Fruit fly (Drosophila melanogaster) whole organism, adult: ENCODE measurements around the gene croc.
A peak's percentile ranks its signal among the peaks of the same experiment; 100 is the strongest.

Experiments used
- CG11617 ChIP-seq: fragments of 200-800 bp; sonication (Bioruptor generic); optimal IDR thresholded peaks from 2 replicates; lab custom pipeline; 2017; ENCODE audit warnings: mild to moderate bottlenecking, missing biosample characterization, missing genetic modification reagents, missing genetic modification characterization
- CG12768 ChIP-seq: fragments of 200-800 bp; sonication (Bioruptor generic); optimal IDR thresholded peaks from 2 replicates; lab custom pipeline; 2017; ENCODE audit warnings: missing biosample characterization, missing genetic modification characterization, mild to moderate bottlenecking, moderate library complexity, missing genetic modification reagents
- CG14711 ChIP-seq: fragments of 200-800 bp; sonication (Bioruptor generic); optimal IDR thresholded peaks from 2 replicates; lab custom pipeline; 2018; ENCODE audit warnings: missing biosample characterization, mild to moderate bottlenecking, missing genetic modification characterization, moderate library complexity
- CG1620 ChIP-seq: fragments of 200-800 bp; sonication (Bioruptor generic); optimal IDR thresholded peaks from 2 replicates; lab custom pipeline; 2016; ENCODE audit warnings: missing biosample characterization, missing genetic modification characterization
- CG33017 ChIP-seq: fragments of 200-800 bp; sonication (Bioruptor generic); optimal IDR thresholded peaks from 2 replicates; lab custom pipeline; 2018; ENCODE audit warnings: missing biosample characterization, mild to moderate bottlenecking, missing genetic modification characterization, moderate library complexity
- CG5204 ChIP-seq: fragments of 200-800 bp; sonication (Bioruptor generic); optimal IDR thresholded peaks from 2 replicates; lab custom pipeline; 2016; ENCODE audit warnings: missing biosample characterization, missing genetic modification characterization
- CG7045 ChIP-seq: fragments of 200-800 bp; sonication (Bioruptor generic); optimal IDR thresholded peaks from 2 replicates; lab custom pipeline; 2017; ENCODE audit warnings: missing biosample characterization, mild to moderate bottlenecking, missing genetic modification characterization
- CG7101 ChIP-seq: fragments of 200-800 bp; sonication (Bioruptor generic); optimal IDR thresholded peaks from 2 replicates; lab custom pipeline; 2018; ENCODE audit warnings: missing biosample characterization, mild to moderate bottlenecking, missing genetic modification characterization, moderate library complexity
- Clk ChIP-seq: fragments of 200-800 bp; sonication (Bioruptor generic); optimal IDR thresholded peaks from 2 replicates; lab custom pipeline; 2017; ENCODE audit warnings: missing biosample characterization, missing genetic modification characterization
- Crg-1 ChIP-seq: fragments of 200-800 bp; sonication (Bioruptor generic); optimal IDR thresholded peaks from 2 replicates; lab custom pipeline; 2016; ENCODE audit warnings: missing biosample characterization, missing genetic modification characterization
- Hr96 ChIP-seq: fragments of 200-800 bp; sonication (Bioruptor generic); optimal IDR thresholded peaks from 2 replicates; lab custom pipeline; 2016; ENCODE audit warnings: missing biosample characterization, missing genetic modification characterization
- Mnt ChIP-seq: fragments of 200-800 bp; sonication (Bioruptor generic); optimal IDR thresholded peaks from 2 replicates; lab custom pipeline; 2016; ENCODE audit warnings: missing biosample characterization, mild to moderate bottlenecking, missing genetic modification characterization
- bab1 ChIP-seq: fragments of 200-800 bp; sonication (Bioruptor generic); optimal IDR thresholded peaks from 3 replicates; lab custom pipeline; 2019; ENCODE audit warnings: missing biosample characterization, mild to moderate bottlenecking, missing genetic modification characterization, moderate library complexity
- cic ChIP-seq: fragments of 200-800 bp; sonication (Bioruptor generic); optimal IDR thresholded peaks from 2 replicates; lab custom pipeline; 2017; ENCODE audit warnings: missing biosample characterization, mild to moderate bottlenecking, missing genetic modification characterization, moderate library complexity
- cnc ChIP-seq, 2 experiments: fragments of >200 bp; optimal IDR thresholded peaks; 2 replicates each; lab custom pipeline; 2017
- kay ChIP-seq: fragments of 200-800 bp; sonication (Bioruptor generic); peaks from one replicate; lab custom pipeline; 2016; ENCODE audit warnings: missing biosample characterization, missing genetic modification characterization, borderline replicate concordance
- ovo ChIP-seq: fragments of 200-800 bp; sonication (Bioruptor generic); optimal IDR thresholded peaks from 2 replicates; lab custom pipeline; 2016; ENCODE audit warnings: missing biosample characterization, missing genetic modification characterization
- pad ChIP-seq: fragments of 200-800 bp; sonication (Bioruptor generic); optimal IDR thresholded peaks from 3 replicates; lab custom pipeline; 2017; ENCODE audit warnings: missing biosample characterization, missing genetic modification characterization, mild to moderate bottlenecking, moderate library complexity, missing genetic modification reagents
- tj ChIP-seq: fragments of 200-800 bp; sonication (Bioruptor generic); optimal IDR thresholded peaks from 3 replicates; lab custom pipeline; 2017; ENCODE audit warnings: missing biosample characterization, mild to moderate bottlenecking, missing genetic modification characterization, moderate library complexity
- toe ChIP-seq: fragments of 200-800 bp; sonication (Bioruptor generic); optimal IDR thresholded peaks from 2 replicates; lab custom pipeline; 2016; ENCODE audit warnings: missing biosample characterization, missing genetic modification characterization

croc gene

DNA sequence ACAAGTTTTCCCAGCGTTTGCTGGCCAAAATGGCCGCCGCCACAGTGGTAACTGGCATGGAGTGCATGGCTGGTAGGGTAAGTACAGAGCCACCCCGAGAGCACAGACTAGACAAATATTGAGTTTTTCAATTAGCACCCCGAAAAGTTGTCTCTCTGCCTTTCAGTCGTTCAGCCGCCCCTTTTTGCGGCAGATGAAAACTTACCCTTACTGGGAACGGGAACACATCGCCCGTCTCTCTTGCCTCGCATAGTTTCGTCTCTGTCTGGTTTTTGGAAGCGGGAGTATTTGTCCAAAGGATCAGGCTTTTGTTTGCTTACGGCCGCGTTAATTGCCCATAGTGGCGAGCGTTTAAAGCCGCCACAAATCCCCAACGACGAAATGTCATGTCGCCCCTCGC, 17.5 kb downstream of the croc start:
- TF ChIP-seq cic (GFP tag; lab: Kevin White, UChicago) (no peak), Clk (GFP tag; lab: Kevin White, UChicago) (no peak), kay (GFP tag; lab: Kevin White, UChicago) (no peak), pad (GFP tag; lab: Kevin White, UChicago) (no peak), ovo (GFP tag; lab: Kevin White, UChicago) (no peak), CG12768 (GFP tag; lab: Kevin White, UChicago) (no peak), CG11617 (GFP tag; lab: Kevin White, UChicago) (no peak), Mnt (GFP tag; lab: Kevin White, UChicago) (no peak), Hr96 (GFP tag; lab: Kevin White, UChicago) (no peak), cnc (optimal IDR thresholded peaks at IDR 0.05; lab: Kevin White, UChicago) (no peak), CG7045 (GFP tag; lab: Kevin White, UChicago) (no peak), CG1620 (no peak), bab1 (GFP tag; lab: Kevin White, UChicago) (no peak)

DNA sequence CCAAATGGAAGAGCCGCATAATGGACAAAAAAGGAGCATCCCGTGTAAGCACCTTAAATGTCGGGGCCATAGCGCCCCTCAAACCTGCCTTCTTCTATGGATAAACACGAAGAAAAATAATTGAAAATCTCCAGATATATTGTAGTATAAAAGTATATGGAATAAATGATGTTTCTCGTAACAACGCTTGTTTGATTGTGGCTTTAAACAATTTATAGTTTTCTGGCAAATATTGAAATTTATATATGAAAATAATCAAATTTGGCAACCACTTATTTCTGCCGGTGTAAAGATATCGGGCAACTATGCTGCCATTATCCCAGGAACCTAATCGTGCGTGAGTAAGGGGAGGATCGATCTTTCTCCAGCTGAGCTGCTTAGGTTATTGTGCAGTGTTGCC, 21.1 kb downstream of the croc start:
- no peak for TF ChIP-seq ovo (GFP tag; lab: Kevin White, UChicago)

DNA sequence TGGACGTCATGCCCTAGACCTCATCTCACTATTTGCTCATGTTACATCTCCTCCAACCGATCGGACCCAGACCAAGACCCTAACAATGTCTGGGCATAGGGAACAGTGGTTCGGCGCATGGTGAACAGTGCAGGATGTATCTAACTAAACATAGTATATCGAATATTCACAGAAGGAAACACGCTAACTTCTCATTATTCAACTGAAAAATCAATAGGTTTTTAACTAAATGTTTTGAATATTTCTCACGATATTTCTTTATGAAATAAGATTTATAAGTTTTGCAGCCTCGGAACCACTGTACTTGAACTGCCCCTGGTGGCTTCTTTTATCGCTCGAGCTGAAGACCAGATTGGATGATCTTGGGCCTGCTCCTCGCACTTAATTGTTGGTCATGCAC, 22.7 kb downstream of the croc start:
- TF ChIP-seq CG12768 (GFP tag; lab: Kevin White, UChicago) (no peak), CG1620 (no peak)

DNA sequence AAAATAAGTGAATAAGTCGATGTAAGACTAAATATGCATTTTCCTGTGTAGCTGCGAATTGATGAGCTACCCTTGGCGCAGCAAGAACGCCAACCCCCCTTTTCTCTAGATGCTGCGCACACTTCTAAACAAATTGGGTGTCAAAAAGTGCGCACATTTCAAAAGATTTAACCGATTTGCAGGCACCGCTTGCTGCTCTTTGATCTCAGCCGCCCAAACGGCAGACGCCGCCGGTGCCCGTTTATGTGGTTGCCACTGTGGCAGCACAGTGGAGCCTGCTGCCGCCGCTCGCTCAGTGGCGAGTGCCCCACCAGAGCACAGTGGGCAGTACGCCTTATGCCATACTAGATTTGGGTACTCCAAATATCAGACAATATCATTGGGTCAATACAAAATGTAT, 25.8 kb downstream of the croc start:
- TF ChIP-seq ovo (GFP tag; lab: Kevin White, UChicago) = no peak
- no peak for TF ChIP-seq CG7045 (GFP tag; lab: Kevin White, UChicago)
- TF ChIP-seq Hr96 (GFP tag; lab: Kevin White, UChicago) = no peak
- no peak for TF ChIP-seq CG1620
- TF ChIP-seq tj (GFP tag; lab: Kevin White, UChicago) = no peak
- no peak for TF ChIP-seq CG12768 (GFP tag; lab: Kevin White, UChicago)
- TF ChIP-seq CG5204 (GFP tag; lab: Kevin White, UChicago) = no peak
- no peak for TF ChIP-seq toe (GFP tag; lab: Kevin White, UChicago)
- no peak for TF ChIP-seq cnc (optimal IDR thresholded peaks at IDR 0.05; lab: Kevin White, UChicago)
- no peak for TF ChIP-seq CG14711
- TF ChIP-seq Clk (GFP tag; lab: Kevin White, UChicago) = no peak

dm6 chr3L:21449336-21449735, 26.9 kb downstream of the croc start:
- TF ChIP-seq cic (GFP tag; lab: Kevin White, UChicago) (no peak), pad (GFP tag; lab: Kevin White, UChicago) (no peak), Mnt (GFP tag; lab: Kevin White, UChicago) (no peak), ovo (GFP tag; lab: Kevin White, UChicago) (no peak), CG11617 (GFP tag; lab: Kevin White, UChicago) (no peak), tj (GFP tag; lab: Kevin White, UChicago) (no peak), CG33017 (tag; lab: Kevin White, UChicago) (no peak), kay (GFP tag; lab: Kevin White, UChicago) (no peak), CG14711 (no peak), Clk (GFP tag; lab: Kevin White, UChicago) (no peak), CG7101 (tag; lab: Kevin White, UChicago) (no peak), toe (GFP tag; lab: Kevin White, UChicago) (no peak), CG1620 (no peak), CG7045 (GFP tag; lab: Kevin White, UChicago) (no peak)

DNA sequence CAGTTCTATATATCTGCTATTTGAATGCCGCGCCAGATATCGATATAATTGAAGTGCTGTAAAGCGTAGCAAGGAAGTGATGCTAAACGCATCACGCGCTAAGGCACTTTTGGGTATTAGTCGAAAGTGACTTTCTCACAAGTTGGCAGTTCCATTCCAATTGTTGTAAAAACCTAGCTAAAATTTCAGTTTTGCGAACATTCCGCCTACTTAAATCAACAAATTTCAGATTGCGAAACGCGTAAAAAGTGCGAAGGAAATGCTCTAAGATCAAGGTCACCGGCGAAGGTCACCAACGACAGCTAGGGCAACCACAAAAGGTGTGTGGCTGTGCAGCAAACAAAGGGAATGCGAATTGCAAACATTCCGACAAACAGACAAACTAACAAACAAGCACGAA, 30.6 kb downstream of the croc start, which contains the start of gene Syx7:
Syx7 (plus strand) TSS at position 131 of the 400 bp plus-strand sequence.
- TF ChIP-seq CG1620 (peak; percentile 52), Crg-1 (GFP tag; lab: Kevin White, UChicago) (peak; percentile 70), cnc (optimal IDR thresholded peaks at IDR 0.05; lab: Kevin White, UChicago) (no peak), CG14711 (peak; percentile 12), CG12768 (GFP tag; lab: Kevin White, UChicago) (no peak), Mnt (GFP tag; lab: Kevin White, UChicago) (no peak), CG7045 (GFP tag; lab: Kevin White, UChicago) (no peak), kay (GFP tag; lab: Kevin White, UChicago) (no peak), CG5204 (GFP tag; lab: Kevin White, UChicago) (no peak), bab1 (GFP tag; lab: Kevin White, UChicago) (peak; percentile 55), pad (GFP tag; lab: Kevin White, UChicago) (peak; percentile 25), Hr96 (GFP tag; lab: Kevin White, UChicago) (peak; percentile 41), CG7101 (tag; lab: Kevin White, UChicago) (peak; percentile 39), tj (GFP tag; lab: Kevin White, UChicago) (no peak), CG11617 (GFP tag; lab: Kevin White, UChicago) (no peak)

DNA sequence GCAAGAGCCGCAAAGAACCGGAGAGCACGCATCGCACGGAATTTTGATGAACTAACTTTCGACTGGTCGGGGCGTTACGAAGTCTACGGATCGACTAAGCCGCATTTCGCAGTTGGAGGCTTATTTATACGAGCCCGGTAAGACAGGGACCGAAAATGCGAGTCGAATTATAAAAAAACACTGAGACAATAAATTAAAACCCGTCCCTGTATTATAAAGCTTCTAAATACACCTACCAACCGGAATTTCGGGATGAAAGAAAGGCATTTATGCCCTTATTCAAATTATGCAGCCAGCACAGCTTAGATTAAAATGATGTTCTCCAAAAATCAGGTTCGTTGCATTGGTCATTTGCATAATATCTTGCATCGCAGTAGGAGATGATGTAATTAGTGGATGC, 31.6 kb downstream of the croc start, which contains the start of gene Alp1:
Alp1 (minus strand) TSS at position 101 of the 400 bp plus-strand sequence.
- TF ChIP-seq kay (GFP tag; lab: Kevin White, UChicago) = no peak
